Fruit fly (Drosophila melanogaster) whole organism, embryonic: Measurements from ENCODE around the gene CG16985.

Experiments
- BEAF-32 ChIP-seq: fragments of 200-800 bp; sonication (Bioruptor generic); optimal IDR thresholded peaks from 3 replicates; lab custom pipeline; 2017; ENCODE audit warnings: missing biosample characterization, missing genetic modification characterization, mild to moderate bottlenecking, moderate library complexity, missing genetic modification reagents
- C15 ChIP-seq: fragments of 200-800 bp; sonication (Bioruptor generic); IDR thresholded peaks from 3 replicates; pipeline ENCODE4 v1.3.6; 2022; ENCODE audit warnings: missing biosample characterization, missing genetic modification characterization
- CG10267 ChIP-seq: fragments of 200-800 bp; sonication (Bioruptor generic); optimal IDR thresholded peaks from 2 replicates; lab custom pipeline; 2018; ENCODE audit warnings: missing biosample characterization, mild to moderate bottlenecking, missing genetic modification characterization, moderate library complexity
- CG11560 ChIP-seq: fragments of 200-800 bp; sonication (Bioruptor generic); IDR thresholded peaks from 3 replicates; pipeline ENCODE4 v1.3.6; 2022; ENCODE audit warnings: missing biosample characterization, missing genetic modification characterization
- CG12155 ChIP-seq: fragments of 200-800 bp; sonication (Bioruptor generic); optimal IDR thresholded peaks from 3 replicates; lab custom pipeline; 2016; ENCODE audit warnings: missing biosample characterization, missing genetic modification characterization
- CG14014 ChIP-seq: fragments of 200-800 bp; sonication (Bioruptor generic); IDR thresholded peaks from 2 replicates; pipeline ENCODE4 v1.3.6; 2022; ENCODE audit warnings: missing biosample characterization, missing genetic modification characterization
- CG14860 ChIP-seq: fragments of 200-800 bp; sonication (Bioruptor generic); IDR thresholded peaks from 3 replicates; pipeline ENCODE4 v1.3.6; 2022; ENCODE audit warnings: missing biosample characterization, missing genetic modification characterization; ENCODE audit not compliant: partially characterized antibody
- CG15601 ChIP-seq: fragments of 200-800 bp; sonication (Bioruptor generic); optimal IDR thresholded peaks from 3 replicates; lab custom pipeline; 2019; ENCODE audit warnings: missing biosample characterization, mild to moderate bottlenecking, missing genetic modification characterization, moderate library complexity
- CG17361 ChIP-seq: fragments of 200-800 bp; sonication (Bioruptor generic); IDR thresholded peaks from 3 replicates; pipeline ENCODE4 v1.3.6; 2022; ENCODE audit warnings: missing biosample characterization, missing genetic modification characterization
- CG17385 ChIP-seq: fragments of 200-800 bp; sonication (Bioruptor generic); optimal IDR thresholded peaks from 3 replicates; lab custom pipeline; 2018; ENCODE audit warnings: missing biosample characterization, mild to moderate bottlenecking, missing genetic modification characterization
- CG18619 ChIP-seq: fragments of 200-800 bp; sonication (Bioruptor generic); optimal IDR thresholded peaks from 3 replicates; lab custom pipeline; 2017; ENCODE audit warnings: missing biosample characterization, mild to moderate bottlenecking, missing genetic modification characterization
- CG30020 ChIP-seq: fragments of 200-800 bp; optimal IDR thresholded peaks from 2 replicates; lab custom pipeline; 2019; ENCODE audit warnings: missing biosample characterization, mild to moderate bottlenecking, missing genetic modification characterization, moderate library complexity
- CG31441 ChIP-seq: fragments of 200-800 bp; sonication (Bioruptor generic); IDR thresholded peaks from 2 replicates; pipeline ENCODE4 v1.3.6; 2022; ENCODE audit warnings: missing biosample characterization, missing genetic modification characterization
- CG32767 ChIP-seq: fragments of 200-800 bp; sonication (Bioruptor generic); IDR thresholded peaks from 2 replicates; pipeline ENCODE4 v1.3.6; 2022; ENCODE audit warnings: missing biosample characterization, missing genetic modification characterization
- CG34376 ChIP-seq: fragments of 200-800 bp; sonication (Bioruptor generic); optimal IDR thresholded peaks from 2 replicates; lab custom pipeline; 2018; ENCODE audit warnings: missing biosample characterization, mild to moderate bottlenecking, missing genetic modification characterization
- CG3838 ChIP-seq: fragments of 200-800 bp; sonication (Bioruptor generic); optimal IDR thresholded peaks from 3 replicates; lab custom pipeline; 2016; ENCODE audit warnings: missing biosample characterization, missing genetic modification characterization
- CG42726 ChIP-seq: fragments of 200-800 bp; sonication (Bioruptor generic); IDR thresholded peaks from 2 replicates; pipeline ENCODE4 v1.3.6; 2022; ENCODE audit warnings: missing biosample characterization, missing genetic modification characterization; ENCODE audit not compliant: partially characterized antibody
- CG4617 ChIP-seq: fragments of 200-800 bp; sonication (Bioruptor generic); optimal IDR thresholded peaks from 3 replicates; lab custom pipeline; 2016; ENCODE audit warnings: missing biosample characterization, missing genetic modification characterization, borderline replicate concordance
- CG4707 ChIP-seq: fragments of 200-800 bp; sonication (Bioruptor generic); optimal IDR thresholded peaks from 2 replicates; lab custom pipeline; 2018; ENCODE audit warnings: missing biosample characterization, mild to moderate bottlenecking, missing genetic modification characterization, moderate library complexity
- CG7786 ChIP-seq: fragments of 200-800 bp; sonication (Bioruptor generic); optimal IDR thresholded peaks from 2 replicates; lab custom pipeline; 2016; ENCODE audit warnings: missing biosample characterization, missing genetic modification characterization
- CG9609 ChIP-seq: fragments of 200-800 bp; sonication (Bioruptor generic); optimal IDR thresholded peaks from 3 replicates; lab custom pipeline; 2016; ENCODE audit warnings: missing biosample characterization, missing genetic modification characterization
- CG9876 ChIP-seq: fragments of 200-800 bp; sonication (Bioruptor generic); optimal IDR thresholded peaks from 2 replicates; lab custom pipeline; 2016; ENCODE audit warnings: missing biosample characterization, missing genetic modification characterization
- Eip74EF ChIP-seq, 2 experiments: fragments of 200-800 bp in 1 of 2; fragments of >200 bp in 1 of 2; sonication (Bioruptor generic) in 1 of 2; optimal IDR thresholded peaks; 2 replicates each; lab custom pipeline; 2017 to 2019; ENCODE audit warnings: missing biosample characterization in 2 of 2, missing genetic modification characterization in 2 of 2, mild to moderate bottlenecking in 1 of 2, moderate library complexity in 1 of 2
- Hand ChIP-seq: fragments of 200-800 bp; sonication (Bioruptor generic); optimal IDR thresholded peaks from 2 replicates; lab custom pipeline; 2017; ENCODE audit warnings: mild to moderate bottlenecking, missing biosample characterization, missing genetic modification reagents, missing genetic modification characterization
- HmgZ ChIP-seq: fragments of 200-800 bp; sonication (Bioruptor generic); optimal IDR thresholded peaks from 2 replicates; lab custom pipeline; 2018; ENCODE audit warnings: missing biosample characterization, mild to moderate bottlenecking, missing genetic modification characterization
- Hr3 ChIP-seq: fragments of 200-800 bp; sonication (Bioruptor generic); optimal IDR thresholded peaks from 3 replicates; lab custom pipeline; 2016; ENCODE audit warnings: missing biosample characterization, missing genetic modification characterization
- MESR4 ChIP-seq: fragments of 200-800 bp; sonication (Bioruptor generic); optimal IDR thresholded peaks from 2 replicates; lab custom pipeline; 2018; ENCODE audit warnings: missing biosample characterization, mild to moderate bottlenecking, missing genetic modification characterization, moderate library complexity
- MTF-1 ChIP-seq: fragments of 200-800 bp; sonication (Bioruptor generic); optimal IDR thresholded peaks from 2 replicates; lab custom pipeline; 2018; ENCODE audit warnings: missing biosample characterization, mild to moderate bottlenecking, missing genetic modification characterization, borderline replicate concordance
- Mes4 ChIP-seq: fragments of 200-800 bp; sonication (Bioruptor generic); optimal IDR thresholded peaks from 2 replicates; lab custom pipeline; 2016; ENCODE audit warnings: missing biosample characterization, missing genetic modification characterization
- Mrtf ChIP-seq: fragments of 200-800 bp; sonication (Bioruptor generic); IDR thresholded peaks from 3 replicates; pipeline ENCODE4 v1.3.6; 2022; ENCODE audit warnings: missing biosample characterization, missing genetic modification characterization
- Rfx ChIP-seq: fragments of 200-800 bp; sonication (Bioruptor generic); IDR thresholded peaks from 2 replicates; pipeline ENCODE4 v1.3.6; 2022; ENCODE audit warnings: missing biosample characterization, missing genetic modification characterization
- Sry-β ChIP-seq: fragments of 200-800 bp; sonication (Bioruptor generic); optimal IDR thresholded peaks from 2 replicates; lab custom pipeline; 2018; ENCODE audit warnings: missing biosample characterization, mild to moderate bottlenecking, missing genetic modification characterization, moderate library complexity
- bsh ChIP-seq, 2 experiments: fragments of 200-800 bp; sonication (Bioruptor generic); optimal IDR thresholded peaks; 2 replicates each; lab custom pipeline; 2017 to 2018; ENCODE audit warnings: mild to moderate bottlenecking in 2 of 2, missing biosample characterization in 2 of 2, missing genetic modification characterization in 2 of 2, moderate library complexity in 1 of 2
- btn ChIP-seq: fragments of 200-800 bp; sonication (Bioruptor generic); optimal IDR thresholded peaks from 2 replicates; lab custom pipeline; 2016; ENCODE audit warnings: missing biosample characterization, missing genetic modification characterization
- en ChIP-seq: fragments of 200-800 bp; sonication (Bioruptor generic); optimal IDR thresholded peaks from 2 replicates; lab custom pipeline; 2016; ENCODE audit warnings: missing biosample characterization, missing genetic modification characterization
- lov ChIP-seq, 2 experiments: fragments of 200-800 bp in 1 of 2; fragments of >200 bp in 1 of 2; sonication (Bioruptor generic) in 1 of 2; IDR thresholded peaks in 1 of 2; optimal IDR thresholded peaks in 1 of 2; 2 replicates in 1 of 2; 3 replicates in 1 of 2; pipeline versions ENCODE4 v1.3.6 to Lab custom; 2017 to 2022; ENCODE audit warnings: missing biosample characterization in 1 of 2, missing genetic modification characterization in 1 of 2
- mam ChIP-seq: fragments of 200-800 bp; sonication (Bioruptor generic); optimal IDR thresholded peaks from 3 replicates; lab custom pipeline; 2016; ENCODE audit warnings: missing biosample characterization, missing genetic modification characterization
- mld ChIP-seq: fragments of 200-800 bp; sonication (Bioruptor generic); IDR thresholded peaks from 3 replicates; pipeline ENCODE4 v1.3.6; 2022; ENCODE audit warnings: missing biosample characterization, missing genetic modification characterization; ENCODE audit not compliant: partially characterized antibody
- nerfin-2 ChIP-seq: fragments of 200-800 bp; sonication (Bioruptor generic); IDR thresholded peaks from 2 replicates; pipeline ENCODE4 v1.3.6; 2022; ENCODE audit warnings: missing biosample characterization, missing genetic modification characterization; ENCODE audit not compliant: partially characterized antibody
- pros ChIP-seq: fragments of 200-800 bp; sonication (Bioruptor generic); optimal IDR thresholded peaks from 3 replicates; lab custom pipeline; 2019; ENCODE audit warnings: missing biosample characterization, mild to moderate bottlenecking, missing genetic modification characterization, moderate library complexity
- ranshi ChIP-seq: fragments of 200-800 bp; sonication (Bioruptor generic); IDR thresholded peaks from 2 replicates; pipeline ENCODE4 v1.3.6; 2022; ENCODE audit warnings: missing biosample characterization, missing genetic modification characterization
- stc ChIP-seq: fragments of 200-800 bp; sonication (Bioruptor generic); IDR thresholded peaks from 2 replicates; pipeline ENCODE4 v1.3.6; 2022; ENCODE audit warnings: missing biosample characterization, missing genetic modification characterization
- tll ChIP-seq, 2 experiments: fragments of 200-800 bp in 1 of 2; fragments of >200 bp in 1 of 2; sonication (Bioruptor generic) in 1 of 2; optimal IDR thresholded peaks; 2 replicates each; lab custom pipeline; 2017 to 2019; ENCODE audit warnings: missing biosample characterization in 2 of 2, missing genetic modification characterization in 2 of 2, mild to moderate bottlenecking in 1 of 2, moderate library complexity in 1 of 2
- trh ChIP-seq: fragments of 200-800 bp; sonication (Bioruptor generic); optimal IDR thresholded peaks from 2 replicates; lab custom pipeline; 2016; ENCODE audit warnings: missing biosample characterization, missing genetic modification characterization
- twi ChIP-seq: fragments of 200-800 bp; optimal IDR thresholded peaks from 2 replicates; lab custom pipeline; 2019; ENCODE audit warnings: missing biosample characterization, mild to moderate bottlenecking, missing genetic modification characterization, moderate library complexity
- zfh2 ChIP-seq: fragments of 200-800 bp; sonication (Bioruptor generic); optimal IDR thresholded peaks from 2 replicates; lab custom pipeline; 2016; ENCODE audit warnings: missing biosample characterization, missing genetic modification characterization

Gene CG16985

DNA sequence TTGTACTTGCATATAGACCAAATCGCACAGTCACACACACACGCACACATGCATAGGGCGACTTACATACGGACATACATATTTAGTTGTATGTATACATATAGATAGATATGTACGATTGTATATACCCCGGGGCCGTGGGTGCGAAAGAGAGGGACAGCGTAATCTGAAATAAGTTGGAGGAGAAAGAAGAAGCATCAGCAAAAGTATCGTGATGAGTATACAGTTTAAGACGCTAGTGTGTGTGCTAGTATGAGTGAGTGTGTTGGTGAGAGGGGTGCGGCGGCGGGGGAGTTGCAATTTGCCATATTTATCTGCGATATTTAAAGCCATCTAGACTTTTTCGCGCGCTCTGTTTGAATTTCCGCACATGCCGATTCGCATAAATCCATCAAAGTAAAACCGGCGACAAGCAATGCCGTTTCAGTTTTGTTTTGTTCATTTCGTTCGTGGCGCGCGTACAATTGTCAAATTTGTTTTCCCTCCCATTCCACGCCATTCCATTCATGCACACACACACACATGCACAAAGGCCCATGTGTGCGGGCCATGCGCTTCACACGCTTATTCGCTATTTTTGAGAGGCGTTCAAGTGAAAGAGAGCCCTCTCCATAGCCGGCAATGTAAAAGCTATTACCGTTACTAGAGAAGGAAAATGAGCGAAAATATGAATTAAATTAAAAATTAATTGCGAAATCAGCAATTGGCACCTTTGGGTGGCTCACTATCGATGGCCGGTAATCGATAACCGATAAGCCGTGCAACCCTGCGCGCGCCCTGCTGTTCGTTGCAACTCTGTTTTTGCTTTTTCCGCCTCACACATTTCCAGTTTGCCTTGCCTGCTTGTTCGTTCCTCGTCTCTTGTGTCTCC is 36.1 kb downstream of the CG16985 start (continued):
- TF ChIP-seq zfh2 (peak; percentile 72), CG7786 (GFP tag; lab: Kevin White, UChicago) (peak; percentile 50), CG3838 (GFP tag; lab: Kevin White, UChicago) (peak; percentile 46), tll (GFP tag; optimal IDR thresholded peaks at IDR 0.05; lab: Kevin White, UChicago) (no peak), Sry-β (GFP tag; lab: Kevin White, UChicago) (peak; percentile 51), CG11560 (0 out of 3 replicates have a peak, but pooled peaks have one; percentile 42), lov (optimal IDR thresholded peaks at IDR 0.05; lab: Kevin White, UChicago) (no peak), lov (GFP tag; IDR thresholded peaks at IDR 0.05; lab: Robert Waterston, UW) (peak; percentile 93), CG14860 (peak; percentile 83), CG17385 (peak; percentile 94), stc (GFP tag; lab: Robert Waterston, UW) (peak; percentile 77), en (GFP tag; lab: Kevin White, UChicago) (peak; percentile 77), CG9609 (GFP tag; lab: Kevin White, UChicago) (peak; percentile 68), CG14014 (peak; percentile 81), CG32767 (GFP tag; lab: Robert Waterston, UW) (peak; percentile 85), CG17361 (peak; percentile 67), nerfin-2 (GFP tag; lab: Robert Waterston, UW) (peak; percentile 70), CG10267 (peak; percentile 81), HmgZ (tag; lab: Kevin White, UChicago) (peak; percentile 75), CG9876 (GFP tag; lab: Kevin White, UChicago) (peak; percentile 41), btn (GFP tag; lab: Kevin White, UChicago) (peak; percentile 71), trh (GFP tag; lab: Kevin White, UChicago) (peak; percentile 19), Hand (peak; percentile 87), CG18619 (GFP tag; lab: Kevin White, UChicago) (peak; percentile 86), CG31441 (GFP tag; lab: Robert Waterston, UW) (peak; percentile 72), mld (GFP tag; lab: Robert Waterston, UW) (peak; percentile 78; the same call in 2 of the 3 replicates), CG4707 (GFP tag; lab: Kevin White, UChicago) (peak; percentile 53), CG34376 (GFP tag; lab: Kevin White, UChicago) (peak; percentile 96), CG15601 (tag; lab: Kevin White, UChicago) (peak; percentile 73), Eip74EF (GFP tag; optimal IDR thresholded peaks at IDR 0.05; lab: Kevin White, UChicago) (peak in 1 of 2 experiments; percentile 42), mam (GFP tag; lab: Kevin White, UChicago) (peak; percentile 66), twi (peak; percentile 81), Rfx (peak; percentile 88), C15 (GFP tag; lab: Robert Waterston, UW) (peak; percentile 50; the same call in 1 of the 3 replicates), MTF-1 (GFP tag; lab: Kevin White, UChicago) (peak; percentile 94), CG4617 (GFP tag; lab: Kevin White, UChicago) (peak; percentile 52), Mes4 (GFP tag; lab: Kevin White, UChicago) (peak; percentile 84), MESR4 (GFP tag; lab: Kevin White, UChicago) (peak; percentile 42), bsh (GFP tag; optimal IDR thresholded peaks at IDR 0.05; lab: Kevin White, UChicago) (peak in 1 of 2 experiments; percentile 74), ranshi (GFP tag; lab: Robert Waterston, UW) (peak; percentile 76), CG12155 (GFP tag; lab: Kevin White, UChicago) (peak; percentile 63), pros (peak; percentile 66), Hr3 (GFP tag; lab: Kevin White, UChicago) (peak; percentile 44), BEAF-32 (GFP tag; lab: Kevin White, UChicago) (peak; percentile 78), Mrtf (no peak), CG30020 (tag; lab: Kevin White, UChicago) (peak; percentile 61), CG42726 (GFP tag; lab: Robert Waterston, UW) (peak; percentile 50; the same call in 1 of the 2 replicates)
